Fruit fly (Drosophila melanogaster) whole organism, adult: ENCODE results near the gene Charon.

Experiments
- CG12768 ChIP-seq: fragments of 200-800 bp; sonication (Bioruptor generic); optimal IDR thresholded peaks from 2 replicates; lab custom pipeline; 2017; ENCODE audit warnings: missing biosample characterization, missing genetic modification characterization, mild to moderate bottlenecking, moderate library complexity, missing genetic modification reagents
- CG1620 ChIP-seq: fragments of 200-800 bp; sonication (Bioruptor generic); optimal IDR thresholded peaks from 2 replicates; lab custom pipeline; 2016; ENCODE audit warnings: missing biosample characterization, missing genetic modification characterization
- CG33017 ChIP-seq: fragments of 200-800 bp; sonication (Bioruptor generic); optimal IDR thresholded peaks from 2 replicates; lab custom pipeline; 2018; ENCODE audit warnings: missing biosample characterization, mild to moderate bottlenecking, missing genetic modification characterization, moderate library complexity
- CG5204 ChIP-seq: fragments of 200-800 bp; sonication (Bioruptor generic); optimal IDR thresholded peaks from 2 replicates; lab custom pipeline; 2016; ENCODE audit warnings: missing biosample characterization, missing genetic modification characterization
- CG7101 ChIP-seq: fragments of 200-800 bp; sonication (Bioruptor generic); optimal IDR thresholded peaks from 2 replicates; lab custom pipeline; 2018; ENCODE audit warnings: missing biosample characterization, mild to moderate bottlenecking, missing genetic modification characterization, moderate library complexity
- Clk ChIP-seq: fragments of 200-800 bp; sonication (Bioruptor generic); optimal IDR thresholded peaks from 2 replicates; lab custom pipeline; 2017; ENCODE audit warnings: missing biosample characterization, missing genetic modification characterization
- Crg-1 ChIP-seq: fragments of 200-800 bp; sonication (Bioruptor generic); optimal IDR thresholded peaks from 2 replicates; lab custom pipeline; 2016; ENCODE audit warnings: missing biosample characterization, missing genetic modification characterization
- cic ChIP-seq: fragments of 200-800 bp; sonication (Bioruptor generic); optimal IDR thresholded peaks from 2 replicates; lab custom pipeline; 2017; ENCODE audit warnings: missing biosample characterization, mild to moderate bottlenecking, missing genetic modification characterization, moderate library complexity
- ovo ChIP-seq: fragments of 200-800 bp; sonication (Bioruptor generic); optimal IDR thresholded peaks from 2 replicates; lab custom pipeline; 2016; ENCODE audit warnings: missing biosample characterization, missing genetic modification characterization

Gene Charon

DNA sequence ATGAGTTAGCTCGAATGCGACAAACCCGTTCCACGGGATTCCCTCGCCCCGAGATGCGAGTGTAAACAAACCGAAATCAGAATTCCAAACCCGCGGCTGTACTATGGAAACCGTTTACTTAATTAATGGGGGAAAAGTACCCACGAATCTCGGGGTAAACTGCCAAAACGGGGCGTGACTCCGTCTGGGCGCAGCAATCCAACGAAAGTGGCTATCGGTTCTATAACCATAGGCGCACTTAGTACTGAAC is 50.0 kb downstream of the Charon start:
- TF ChIP-seq CG33017 (no peak), ovo (GFP tag; lab: Kevin White, UChicago) (peak; percentile 45), CG12768 (GFP tag; lab: Kevin White, UChicago) (no peak), cic (GFP tag; lab: Kevin White, UChicago) (no peak)

DNA sequence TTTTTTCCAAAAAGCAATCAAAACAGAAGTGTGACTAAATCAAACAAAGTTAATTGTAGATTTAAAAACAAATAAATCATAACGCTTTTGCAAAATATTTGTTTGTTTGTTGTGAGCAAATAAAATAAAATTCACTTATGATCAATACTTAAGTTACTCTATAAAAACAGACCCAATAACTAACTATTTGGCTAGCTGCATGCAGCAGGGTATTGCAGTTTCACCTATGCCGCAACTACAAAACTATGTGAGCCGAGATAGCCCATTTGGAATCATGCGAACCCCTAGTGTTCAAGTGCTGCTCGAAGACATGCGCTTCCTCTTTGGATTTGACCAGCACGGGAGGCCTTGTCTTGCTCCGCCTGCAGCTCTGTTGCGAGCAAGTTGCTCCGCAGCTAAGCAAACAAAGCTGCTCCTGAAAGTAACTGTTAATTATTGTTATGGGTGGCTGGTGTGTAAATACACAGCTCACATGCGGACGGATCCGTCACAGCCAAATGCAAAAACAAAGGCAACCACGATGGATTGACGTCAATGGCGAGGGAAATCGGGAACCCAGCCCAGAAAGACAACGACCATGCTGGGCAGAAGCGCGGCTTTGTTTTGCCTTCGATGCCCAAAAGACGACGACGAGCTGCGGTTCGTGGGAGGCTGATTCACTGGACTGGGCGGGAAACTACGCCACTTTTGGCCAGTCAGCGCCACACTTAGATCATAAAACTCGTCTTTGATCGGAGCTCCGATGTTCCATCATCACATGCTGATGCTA is 50.5 kb downstream of the Charon start:
- TF ChIP-seq CG5204 (GFP tag; lab: Kevin White, UChicago): peak; percentile 7
- peak; percentile 2 for TF ChIP-seq CG7101
- TF ChIP-seq Clk (GFP tag; lab: Kevin White, UChicago): peak; percentile 2
- no peak for TF ChIP-seq CG1620 (GFP tag; lab: Kevin White, UChicago)
- peak; percentile 58 for TF ChIP-seq Crg-1 (GFP tag; lab: Kevin White, UChicago)
